Worm (Caenorhabditis elegans): ENCODE data around the gene cas-1.

DNA sequence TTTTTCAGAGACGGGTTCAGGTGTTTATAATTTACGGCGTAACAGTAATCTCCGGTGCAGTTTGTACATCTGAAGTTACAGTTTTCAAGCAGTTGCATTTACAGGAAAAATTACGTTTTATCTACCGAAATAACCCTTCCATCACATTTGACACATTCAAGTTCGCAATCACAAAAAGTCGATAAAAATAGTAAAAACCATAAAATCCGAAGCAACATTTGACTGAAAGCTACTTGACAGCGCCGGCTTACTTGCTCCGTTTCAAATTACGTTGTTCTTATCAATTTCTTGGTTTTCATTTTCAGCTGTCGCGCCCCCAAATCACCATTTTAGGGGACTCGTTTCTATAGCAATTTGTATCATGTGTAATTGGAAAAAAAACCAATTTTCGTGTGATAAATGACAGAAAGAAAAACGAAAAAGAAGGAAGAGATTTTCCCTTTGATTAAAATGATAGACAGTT is 30.6 kb downstream of the cas-1 start, which contains the start of gene T01C8.3:
- TF ChIP-seq mdl-1 (tag; optimal IDR thresholded peaks at IDR 0.05) (no peak), fkh-2 (tag; optimal IDR thresholded peaks at IDR 0.05) (no peak), mml-1 (tag; optimal IDR thresholded peaks at IDR 0.05) (no peak), ztf-11 (tag; optimal IDR thresholded peaks at IDR 0.05) (no peak), fos-1 (tag; optimal IDR thresholded peaks at IDR 0.05) (no peak), aly-2 (tag; optimal IDR thresholded peaks at IDR 0.05) (no peak), snpc-4 (tag; optimal IDR thresholded peaks at IDR 0.05) (no peak)

Measured in whole organism, L3 larva.